Worm (Caenorhabditis elegans) whole organism, early embryonic: ENCODE results near the gene srx-9.

Experiments used
- B0310.2 ChIP-seq: sonication (generic microtip); optimal IDR thresholded peaks from 2 replicates; lab custom pipeline; 2016; ENCODE audit warnings: mild to moderate bottlenecking, missing genetic modification characterization, missing compliant biosample characterization
- F13C5.2 ChIP-seq: sonication (generic microtip); optimal IDR thresholded peaks from 2 replicates; lab custom pipeline; 2017; ENCODE audit warnings: mild to moderate bottlenecking, missing genetic modification characterization, inconsistent platforms, missing compliant biosample characterization
- aly-1 ChIP-seq: sonication (generic microtip); optimal IDR thresholded peaks from 2 replicates; lab custom pipeline; 2016; ENCODE audit warnings: missing genetic modification characterization, missing compliant biosample characterization
- ama-1 ChIP-seq: fragments of 150-350 bp; optimal IDR thresholded peaks from 2 replicates; lab custom pipeline; 2014
- ceh-13 ChIP-seq: fragments of 200-800 bp; sonication (Bioruptor generic); optimal IDR thresholded peaks from 2 replicates; lab custom pipeline; 2018; ENCODE audit warnings: mild to moderate bottlenecking, missing genetic modification characterization, missing compliant biosample characterization
- ceh-36 ChIP-seq: sonication (generic microtip); optimal IDR thresholded peaks from 2 replicates; lab custom pipeline; 2016; ENCODE audit warnings: missing genetic modification characterization, inconsistent platforms, missing compliant biosample characterization
- ets-7 ChIP-seq: sonication (generic microtip); optimal IDR thresholded peaks from 2 replicates; lab custom pipeline; 2016; ENCODE audit warnings: missing genotype, missing genetic modification characterization, missing compliant biosample characterization
- flt-1 ChIP-seq: fragments of 200-800 bp; sonication (Bioruptor generic); IDR thresholded peaks from 2 replicates; pipeline ENCODE4 v1.3.6; 2022; ENCODE audit warnings: missing genetic modification characterization, missing compliant biosample characterization
- hmbx-1 ChIP-seq: sonication (generic microtip); optimal IDR thresholded peaks from 2 replicates; lab custom pipeline; 2016; ENCODE audit warnings: mild to moderate bottlenecking, missing genetic modification characterization, missing compliant biosample characterization
- hmg-4 ChIP-seq: fragments of 200-800 bp; sonication (Bioruptor generic); optimal IDR thresholded peaks from 2 replicates; lab custom pipeline; 2018; ENCODE audit warnings: mild to moderate bottlenecking, missing genetic modification characterization, missing compliant biosample characterization
- hnd-1 ChIP-seq: sonication (generic microtip); optimal IDR thresholded peaks from 2 replicates; lab custom pipeline; 2016; ENCODE audit warnings: missing genetic modification characterization, missing compliant biosample characterization
- pes-1 ChIP-seq: fragments of 200-800 bp; sonication (Bioruptor generic); IDR thresholded peaks from 2 replicates; pipeline ENCODE4 v1.3.6; 2022; ENCODE audit warnings: missing genetic modification reagents, missing genetic modification characterization, missing compliant biosample characterization
- scrt-1 ChIP-seq: fragments of 200-800 bp; sonication (Bioruptor generic); IDR thresholded peaks from 2 replicates; pipeline ENCODE4 v1.3.6; 2022; ENCODE audit warnings: missing genetic modification characterization, missing compliant biosample characterization
- sea-1 ChIP-seq: fragments of 200-800 bp; sonication (Bioruptor generic); conservative IDR thresholded peaks from 2 replicates; pipeline ENCODE4 v1.3.6; 2022; ENCODE audit warnings: missing genetic modification characterization, missing compliant biosample characterization
- tbx-11 ChIP-seq: fragments of 200-800 bp; sonication (Bioruptor generic); IDR thresholded peaks from 2 replicates; pipeline ENCODE4 v1.3.6; 2022; ENCODE audit warnings: missing genetic modification characterization, missing compliant biosample characterization
- tbx-37 ChIP-seq: fragments of 200-800 bp; sonication (Bioruptor generic); conservative IDR thresholded peaks from 2 replicates; pipeline ENCODE4 v1.3.6; 2022; ENCODE audit warnings: missing genetic modification reagents, missing genetic modification characterization, missing compliant biosample characterization
- tra-4 ChIP-seq: sonication (generic microtip); optimal IDR thresholded peaks from 2 replicates; lab custom pipeline; 2017; ENCODE audit warnings: missing genetic modification characterization, missing compliant biosample characterization

The srx-9 gene

DNA sequence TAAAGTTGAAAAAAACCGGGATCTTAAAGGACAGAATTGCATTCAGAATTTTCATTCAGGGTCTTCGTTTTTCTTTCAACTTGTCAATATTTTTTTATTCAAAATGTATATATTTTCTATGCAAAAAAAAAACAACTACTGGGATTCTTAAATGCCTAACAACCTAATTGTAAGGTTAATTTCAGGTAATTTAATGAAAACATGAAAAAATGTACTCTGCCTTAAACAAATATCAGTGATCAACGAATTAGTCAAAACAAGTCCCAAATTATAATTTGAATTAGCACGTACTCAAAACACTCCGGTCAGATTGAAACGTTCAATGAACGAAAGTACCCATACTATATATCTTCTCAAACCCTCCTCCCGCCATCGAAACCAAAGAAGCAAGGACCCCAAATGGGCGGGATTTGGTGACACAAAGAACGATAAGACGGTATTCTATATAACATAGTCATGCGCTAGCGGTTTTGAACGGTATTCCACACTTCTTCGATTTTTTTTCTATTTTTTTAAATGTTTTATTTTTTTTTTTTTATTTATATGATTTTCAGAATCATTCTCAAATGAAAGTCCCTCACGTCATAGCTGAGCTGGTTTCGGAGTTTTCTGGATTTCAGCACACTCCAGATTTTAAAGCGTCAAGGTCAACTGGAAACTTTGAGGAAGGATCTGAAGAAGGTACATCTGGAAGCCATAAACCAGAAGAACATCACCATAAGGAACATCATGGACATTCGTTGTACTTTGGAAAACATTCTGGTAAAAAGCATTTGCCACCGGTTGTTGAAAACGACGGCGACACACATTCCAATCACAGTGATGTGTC, 40.3 kb upstream of the srx-9 start, which contains the start of the genes ddo-2 and F25E5.8:
ddo-2 (minus strand) TSS at position 330 of the 829 bp plus-strand sequence.
F25E5.8 (plus strand) TSS at position 555 of the 829 bp plus-strand sequence.
- TF ChIP-seq flt-1 (GFP tag; lab: Robert Waterston, UW) (no peak), hnd-1 (tag; lab: Kevin White, UChicago) (no peak), F13C5.2 (no peak), ceh-36 (tag; lab: Kevin White, UChicago) (no peak)

DNA sequence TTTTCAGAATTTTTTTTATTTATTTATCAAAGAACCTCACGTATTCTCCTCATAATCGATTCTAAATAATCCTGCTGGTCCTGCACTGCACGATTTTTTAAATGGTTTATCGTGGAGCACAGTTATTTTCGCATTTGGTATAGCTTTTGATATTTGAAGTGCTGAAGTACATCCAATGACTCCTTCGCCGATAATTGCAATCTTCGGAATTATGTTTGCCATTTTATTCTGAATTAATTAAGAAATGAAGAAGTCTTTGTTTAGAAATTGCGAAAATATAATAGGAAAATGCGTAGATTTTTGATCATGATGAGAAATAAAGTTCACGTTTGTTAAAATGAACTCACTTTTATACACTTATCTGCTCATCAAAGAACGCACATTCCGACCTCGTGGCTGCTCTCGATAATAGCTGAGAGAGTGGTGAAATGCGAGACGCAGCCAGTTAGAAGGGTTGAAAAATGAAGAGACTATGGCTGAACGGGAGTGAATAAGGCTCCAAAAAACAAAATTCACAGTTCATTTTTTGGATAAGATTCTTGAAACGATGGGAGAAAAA, 39.6 kb upstream of the srx-9 start:
- TF ChIP-seq ama-1 (no peak), flt-1 (GFP tag; lab: Robert Waterston, UW) (no peak), F13C5.2 (no peak), tbx-11 (GFP tag; lab: Robert Waterston, UW) (no peak), pes-1 (GFP tag; lab: Robert Waterston, UW) (no peak), ceh-36 (tag; lab: Kevin White, UChicago) (no peak), ets-7 (tag; lab: Kevin White, UChicago) (no peak), tbx-37 (GFP tag; lab: Robert Waterston, UW) (no peak), hmg-4 (no peak), aly-1 (tag; lab: Kevin White, UChicago) (no peak), B0310.2 (tag; lab: Kevin White, UChicago) (no peak), scrt-1 (no peak), tra-4 (tag; lab: Kevin White, UChicago) (no peak), hnd-1 (tag; lab: Kevin White, UChicago) (no peak), hmbx-1 (no peak), sea-1 (GFP tag; lab: Robert Waterston, UW) (no peak), ceh-13 (GFP tag; lab: Kevin White, UChicago) (no peak)

DNA sequence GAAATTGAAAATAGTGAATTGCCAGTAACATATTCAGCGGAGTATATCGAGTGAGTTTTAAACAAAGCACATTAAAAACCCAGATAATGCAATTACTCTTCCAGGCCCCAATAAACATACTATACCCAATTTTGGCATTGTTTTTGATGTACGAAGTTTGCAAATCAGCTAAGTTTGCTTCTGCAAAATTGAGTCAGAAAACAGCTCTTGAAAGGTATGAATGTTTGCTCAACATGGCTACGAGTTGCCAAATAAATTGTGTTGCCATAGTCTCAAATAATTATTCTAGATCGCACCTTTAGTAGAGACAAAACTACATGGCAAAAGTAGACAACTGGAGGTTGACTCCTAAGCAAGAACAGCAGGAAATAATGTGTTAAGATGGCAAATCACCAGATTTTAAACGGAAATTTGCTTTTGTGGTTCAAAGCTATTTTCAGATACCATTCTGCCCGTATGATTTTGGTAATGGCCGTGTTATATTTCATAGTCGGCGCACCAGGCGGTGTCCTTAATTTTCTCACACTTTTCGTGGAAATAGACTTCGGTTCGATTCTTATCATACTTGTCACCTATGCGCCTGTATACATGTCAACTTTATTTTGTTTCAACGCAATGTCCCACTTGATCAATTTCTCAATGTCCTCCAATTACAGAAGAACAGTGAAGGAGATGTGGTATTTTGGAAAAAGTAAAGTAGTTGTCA, 37.3 kb upstream of the srx-9 start:
- no peak for TF ChIP-seq scrt-1

DNA sequence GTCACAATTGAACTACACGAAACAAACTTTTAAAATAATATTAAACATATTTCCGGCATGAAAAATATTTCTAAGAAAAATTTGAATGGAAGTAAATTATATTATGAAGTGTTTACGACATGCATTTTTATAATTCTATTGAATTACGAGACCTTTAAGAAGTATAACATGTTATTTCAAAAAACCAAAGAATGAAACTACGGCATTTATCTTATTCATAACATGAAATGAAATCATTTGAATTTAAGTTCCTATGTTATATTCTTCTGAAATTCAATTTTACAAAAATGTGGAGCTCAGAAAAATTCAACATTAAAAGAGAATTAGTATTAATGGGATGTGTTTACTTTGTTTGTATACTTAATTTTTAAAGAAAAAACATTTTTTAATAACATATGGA, 35.8 kb upstream of the srx-9 start, which contains the start of gene srw-71:
srw-71 (minus strand) TSS at position 101 of the 400 bp plus-strand sequence.
- TF ChIP-seq B0310.2 (tag; lab: Kevin White, UChicago) (no peak), hnd-1 (tag; lab: Kevin White, UChicago) (no peak), ceh-36 (tag; lab: Kevin White, UChicago) (no peak), F13C5.2 (no peak), aly-1 (tag; lab: Kevin White, UChicago) (no peak)

DNA sequence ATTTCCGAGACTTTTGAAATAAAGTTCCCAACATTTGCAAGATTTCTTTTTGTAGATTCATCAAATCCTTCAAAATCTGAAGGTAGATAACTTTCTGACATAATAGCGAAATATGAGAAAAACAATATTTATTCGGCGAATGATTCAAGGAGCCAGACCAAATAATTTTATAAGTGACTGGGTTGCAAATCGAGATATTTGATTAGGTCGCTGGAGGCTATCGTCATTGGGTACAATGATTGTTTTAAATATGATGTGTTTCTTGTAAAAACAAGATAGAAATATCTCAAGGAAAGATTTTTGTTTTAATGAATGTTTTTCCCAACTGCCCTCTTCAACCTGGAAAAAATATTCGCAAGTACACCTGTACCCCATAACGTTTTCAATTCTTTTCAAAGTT, 33.6 kb upstream of the srx-9 start, which contains the start of gene srw-69:
srw-69 (minus strand) TSS at position 101 of the 400 bp plus-strand sequence.
- TF ChIP-seq ets-7 (tag; lab: Kevin White, UChicago), result no peak
- no peak for TF ChIP-seq pes-1 (GFP tag; lab: Robert Waterston, UW)
- TF ChIP-seq sea-1 (GFP tag; lab: Robert Waterston, UW), result no peak
- TF ChIP-seq ceh-36 (tag; lab: Kevin White, UChicago), result no peak
- TF ChIP-seq hmg-4, result no peak
- TF ChIP-seq flt-1 (GFP tag; lab: Robert Waterston, UW), result no peak
- no peak for TF ChIP-seq scrt-1
- no peak for TF ChIP-seq ceh-13 (GFP tag; lab: Kevin White, UChicago)
- no peak for TF ChIP-seq tbx-37 (GFP tag; lab: Robert Waterston, UW)
- no peak for TF ChIP-seq B0310.2 (tag; lab: Kevin White, UChicago)
- no peak for TF ChIP-seq tbx-11 (GFP tag; lab: Robert Waterston, UW)
- no peak for TF ChIP-seq aly-1 (tag; lab: Kevin White, UChicago)
- TF ChIP-seq hnd-1 (tag; lab: Kevin White, UChicago), result no peak

DNA sequence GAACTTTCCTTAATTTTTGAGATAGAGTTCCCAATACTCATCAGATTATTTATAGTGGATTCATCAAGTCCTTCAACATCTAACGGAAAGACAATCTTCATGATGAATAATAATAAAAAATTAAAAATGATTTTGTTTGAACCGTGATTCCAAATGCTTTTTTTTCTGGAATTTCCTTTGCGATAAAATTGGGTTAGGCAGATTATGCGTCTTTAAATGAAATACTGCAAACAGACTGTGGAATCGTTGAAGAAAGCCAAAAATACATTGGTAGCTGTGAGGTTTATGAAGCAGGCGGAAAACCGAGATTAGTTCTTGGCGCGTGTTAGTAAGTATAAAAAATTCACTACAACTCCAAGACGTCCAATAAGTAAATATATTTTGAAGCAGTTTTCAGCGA, 31.3 kb upstream of the srx-9 start, which contains the start of gene srw-68:
srw-68 (minus strand) TSS at position 101 of the 400 bp plus-strand sequence.
- no peak for TF ChIP-seq sea-1 (GFP tag; lab: Robert Waterston, UW)
- no peak for TF ChIP-seq B0310.2 (tag; lab: Kevin White, UChicago)
- no peak for TF ChIP-seq flt-1 (GFP tag; lab: Robert Waterston, UW)
- TF ChIP-seq hmbx-1, result no peak
- TF ChIP-seq pes-1 (GFP tag; lab: Robert Waterston, UW), result no peak
- TF ChIP-seq tbx-37 (GFP tag; lab: Robert Waterston, UW), result no peak

DNA sequence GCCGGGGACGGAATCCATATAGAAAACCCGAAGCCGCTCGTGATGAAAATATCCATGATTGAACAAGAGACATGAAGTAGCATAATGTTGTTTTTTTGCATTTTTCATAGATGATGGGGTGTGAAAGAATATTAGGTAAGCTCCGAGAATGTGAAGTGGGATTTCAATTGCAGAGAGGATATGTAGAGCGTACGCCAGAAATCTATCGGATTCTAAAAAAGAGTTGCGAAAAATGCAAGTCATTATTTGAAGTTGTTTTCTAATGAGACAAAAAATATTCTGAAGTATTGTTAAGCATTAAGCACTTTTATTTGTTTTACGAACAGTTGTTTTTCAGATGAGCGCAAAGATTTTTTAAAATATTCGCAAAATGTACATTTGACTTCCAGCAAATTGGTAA, 29.1 kb upstream of the srx-9 start, which contains the start of gene F18E3.10:
F18E3.10 (minus strand) TSS at position 101 of the 400 bp plus-strand sequence.
- TF ChIP-seq B0310.2 (tag; lab: Kevin White, UChicago) (no peak), pes-1 (GFP tag; lab: Robert Waterston, UW) (no peak), F13C5.2 (no peak), hnd-1 (tag; lab: Kevin White, UChicago) (no peak), tra-4 (tag; lab: Kevin White, UChicago) (no peak), scrt-1 (no peak), hmg-4 (no peak), aly-1 (tag; lab: Kevin White, UChicago) (no peak), ceh-13 (GFP tag; lab: Kevin White, UChicago) (no peak), tbx-37 (GFP tag; lab: Robert Waterston, UW) (no peak), ets-7 (tag; lab: Kevin White, UChicago) (no peak), hmbx-1 (no peak), flt-1 (GFP tag; lab: Robert Waterston, UW) (no peak)
